Fruit fly (Drosophila melanogaster) whole organism, adult: Measurements from ENCODE around the gene CG17571.

Source experiments
- CG11617 ChIP-seq: fragments of 200-800 bp; sonication (Bioruptor generic); optimal IDR thresholded peaks from 2 replicates; lab custom pipeline; 2017; ENCODE audit warnings: mild to moderate bottlenecking, missing biosample characterization, missing genetic modification reagents, missing genetic modification characterization
- CG1620 ChIP-seq: fragments of 200-800 bp; sonication (Bioruptor generic); optimal IDR thresholded peaks from 2 replicates; lab custom pipeline; 2016; ENCODE audit warnings: missing biosample characterization, missing genetic modification characterization
- CG33017 ChIP-seq: fragments of 200-800 bp; sonication (Bioruptor generic); optimal IDR thresholded peaks from 2 replicates; lab custom pipeline; 2018; ENCODE audit warnings: missing biosample characterization, mild to moderate bottlenecking, missing genetic modification characterization, moderate library complexity
- Clk ChIP-seq: fragments of 200-800 bp; sonication (Bioruptor generic); optimal IDR thresholded peaks from 2 replicates; lab custom pipeline; 2017; ENCODE audit warnings: missing biosample characterization, missing genetic modification characterization
- bab1 ChIP-seq: fragments of 200-800 bp; sonication (Bioruptor generic); optimal IDR thresholded peaks from 3 replicates; lab custom pipeline; 2019; ENCODE audit warnings: missing biosample characterization, mild to moderate bottlenecking, missing genetic modification characterization, moderate library complexity
- ovo ChIP-seq: fragments of 200-800 bp; sonication (Bioruptor generic); optimal IDR thresholded peaks from 2 replicates; lab custom pipeline; 2016; ENCODE audit warnings: missing biosample characterization, missing genetic modification characterization

DNA sequence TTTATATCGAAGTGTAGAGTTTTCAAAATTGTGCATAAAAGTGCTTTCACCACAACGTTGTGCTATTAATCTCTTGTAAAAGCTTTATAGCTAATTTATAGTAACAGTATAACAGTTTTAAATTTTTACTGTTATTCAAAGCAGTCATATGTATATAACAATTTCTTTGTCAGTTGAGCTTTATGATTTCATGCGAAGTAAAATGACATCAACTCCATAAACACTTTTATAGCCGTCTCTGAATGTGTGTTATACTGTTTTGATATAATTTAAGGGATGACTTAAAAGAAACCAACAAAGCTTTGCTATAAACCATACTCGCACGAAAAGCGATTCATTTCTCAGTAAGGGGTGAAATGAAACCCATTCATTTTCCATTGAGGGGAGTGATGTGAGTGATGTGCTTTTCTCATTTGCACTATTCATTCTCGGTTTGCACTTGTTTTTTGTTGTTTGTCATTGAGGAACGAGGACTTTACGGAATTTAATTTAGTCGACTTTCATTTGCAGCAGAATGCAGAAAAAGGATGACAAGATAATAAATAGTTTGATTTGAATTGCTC, 27.0 kb downstream of the CG17571 start:
- TF ChIP-seq Clk (GFP tag; lab: Kevin White, UChicago) (no peak), CG33017 (tag; lab: Kevin White, UChicago) (no peak), CG11617 (no peak), bab1 (GFP tag; lab: Kevin White, UChicago) (no peak), ovo (GFP tag; lab: Kevin White, UChicago) (no peak), CG1620 (GFP tag; lab: Kevin White, UChicago) (no peak)
